Worm (Caenorhabditis elegans) whole organism, L1 larva: ENCODE measurements around the gene R03C1.1.
A peak's percentile ranks its signal among the peaks of the same experiment; 100 is the strongest.

ENCODE experiments used
- C04F5.9 ChIP-seq: sonication (generic microtip); optimal IDR thresholded peaks from 2 replicates; lab custom pipeline; 2016; ENCODE audit warnings: missing genetic modification characterization, missing compliant biosample characterization
- C16A3.4 ChIP-seq: fragments of 150-350 bp; optimal IDR thresholded peaks from 2 replicates; lab custom pipeline; 2014; ENCODE audit warnings: missing biosample characterization, missing genetic modification characterization
- F16B12.6 ChIP-seq: fragments of 150-350 bp; optimal IDR thresholded peaks from 2 replicates; lab custom pipeline; 2014; ENCODE audit warnings: missing biosample characterization, missing genetic modification characterization
- Y116A8C.19 ChIP-seq: sonication (generic microtip); optimal IDR thresholded peaks from 2 replicates; lab custom pipeline; 2016; ENCODE audit warnings: missing compliant biosample characterization, missing genetic modification characterization, borderline replicate concordance
- ama-1 ChIP-seq: fragments of 150-350 bp; optimal IDR thresholded peaks from 2 replicates; lab custom pipeline; 2014
- ceh-63 ChIP-seq: fragments of 200-800 bp; sonication (Bioruptor generic); optimal IDR thresholded peaks from 2 replicates; lab custom pipeline; 2018; ENCODE audit warnings: mild to moderate bottlenecking, missing genetic modification characterization, missing compliant biosample characterization
- ceh-82 ChIP-seq, 3 experiments: fragments of 150-350 bp in 1 of 3; sonication (generic microtip) in 2 of 3; optimal IDR thresholded peaks; 2 replicates each; lab custom pipeline; 2014 to 2017; ENCODE audit warnings: missing biosample characterization in 3 of 3, missing genetic modification characterization in 3 of 3
- ceh-88 ChIP-seq: fragments of 200-800 bp; sonication (Bioruptor generic); IDR thresholded peaks from 2 replicates; pipeline ENCODE4 v1.3.6; 2022; ENCODE audit warnings: missing genetic modification characterization, missing compliant biosample characterization
- ces-1 ChIP-seq: fragments of 150-350 bp; optimal IDR thresholded peaks from 2 replicates; lab custom pipeline; 2014; ENCODE audit warnings: missing biosample characterization, missing genetic modification reagents, missing genetic modification characterization
- dpl-1 ChIP-seq, 3 experiments: fragments of 150-350 bp in 2 of 3; sonication (generic microtip) in 1 of 3; optimal IDR thresholded peaks; 2 replicates each; lab custom pipeline; 2014 to 2017; ENCODE audit warnings: missing biosample characterization in 3 of 3, missing genetic modification characterization in 3 of 3, missing genetic modification reagents in 3 of 3
- dsc-1 ChIP-seq: sonication (generic microtip); optimal IDR thresholded peaks from 2 replicates; lab custom pipeline; 2016; ENCODE audit warnings: mild to moderate bottlenecking, missing genetic modification characterization, missing compliant biosample characterization
- efl-1 ChIP-seq, 4 experiments: fragments of 150-350 bp; optimal IDR thresholded peaks in 3 of 4; peaks in 1 of 4; 1 replicate in 1 of 4; 2 replicates in 3 of 4; lab custom pipeline; 2014; ENCODE audit warnings: missing biosample characterization in 2 of 4, missing genetic modification characterization in 2 of 4, missing genetic modification reagents in 2 of 4
- elt-3 ChIP-seq, 6 experiments: fragments of 150-350 bp in 1 of 6; sonication (generic microtip); optimal IDR thresholded peaks; 2 replicates each; lab custom pipeline; 2017 to 2018; ENCODE audit warnings: missing biosample characterization in 6 of 6, missing genetic modification characterization in 6 of 6, inconsistent platforms in 1 of 6
- fkh-10 ChIP-seq: sonication (generic microtip); optimal IDR thresholded peaks from 2 replicates; lab custom pipeline; 2017; ENCODE audit warnings: missing biosample characterization, missing genetic modification reagents, missing genetic modification characterization
- fkh-4 ChIP-seq: sonication (generic microtip); optimal IDR thresholded peaks from 2 replicates; lab custom pipeline; 2016; ENCODE audit warnings: missing compliant biosample characterization, missing genetic modification characterization, borderline replicate concordance
- fkh-8 ChIP-seq: sonication (generic microtip); optimal IDR thresholded peaks from 2 replicates; lab custom pipeline; 2016; ENCODE audit warnings: mild to moderate bottlenecking, missing genetic modification characterization, missing compliant biosample characterization
- hlh-17 ChIP-seq: fragments of 200-800 bp; sonication (Bioruptor generic); optimal IDR thresholded peaks from 2 replicates; lab custom pipeline; 2018; ENCODE audit warnings: missing genetic modification characterization, mild to moderate bottlenecking, missing compliant biosample characterization, moderate library complexity, borderline replicate concordance
- lin-14 ChIP-seq: fragments of 200-800 bp; sonication (Bioruptor generic); optimal IDR thresholded peaks from 2 replicates; lab custom pipeline; 2018; ENCODE audit warnings: mild to moderate bottlenecking, missing genetic modification characterization, moderate library complexity, missing compliant biosample characterization
- lir-3 ChIP-seq: sonication (generic microtip); optimal IDR thresholded peaks from 2 replicates; lab custom pipeline; 2016; ENCODE audit warnings: mild to moderate bottlenecking, missing genetic modification characterization, moderate library complexity, missing compliant biosample characterization; ENCODE audit not compliant: poor library complexity
- mab-9 ChIP-seq: fragments of 200-800 bp; sonication (Bioruptor generic); IDR thresholded peaks from 2 replicates; pipeline ENCODE4 v1.3.6; 2022; ENCODE audit warnings: missing genetic modification reagents, missing genetic modification characterization, missing compliant biosample characterization
- mdl-1 ChIP-seq, 2 experiments: fragments of 150-350 bp; optimal IDR thresholded peaks; 2 replicates each; lab custom pipeline; 2014 to 2017; ENCODE audit warnings: missing biosample characterization in 2 of 2, missing genetic modification characterization in 2 of 2, inconsistent platforms in 1 of 2
- mep-1 ChIP-seq: fragments of 150-350 bp; optimal IDR thresholded peaks from 2 replicates; lab custom pipeline; 2014; ENCODE audit warnings: missing biosample characterization, missing genetic modification characterization
- nhr-11 ChIP-seq: fragments of 150-350 bp; optimal IDR thresholded peaks from 2 replicates; lab custom pipeline; 2014; ENCODE audit warnings: missing biosample characterization, missing genetic modification characterization
- nhr-20 ChIP-seq: sonication (generic microtip); optimal IDR thresholded peaks from 2 replicates; lab custom pipeline; 2016; ENCODE audit warnings: mild to moderate bottlenecking, missing genetic modification characterization, missing compliant biosample characterization
- nhr-28 ChIP-seq: fragments of 150-350 bp; optimal IDR thresholded peaks from 2 replicates; lab custom pipeline; 2014; ENCODE audit warnings: missing biosample characterization, missing genetic modification characterization
- nhr-47 ChIP-seq: sonication (generic microtip); optimal IDR thresholded peaks from 2 replicates; lab custom pipeline; 2016; ENCODE audit warnings: mild to moderate bottlenecking, missing genetic modification characterization, moderate library complexity, missing compliant biosample characterization
- nhr-71 ChIP-seq: sonication (generic microtip); optimal IDR thresholded peaks from 2 replicates; lab custom pipeline; 2016; ENCODE audit warnings: mild to moderate bottlenecking, missing genetic modification characterization, moderate library complexity, missing compliant biosample characterization
- nhr-76 ChIP-seq: sonication (generic microtip); optimal IDR thresholded peaks from 2 replicates; lab custom pipeline; 2017; ENCODE audit warnings: missing biosample characterization, missing genetic modification characterization
- nhr-85 ChIP-seq: sonication (generic microtip); peaks from one replicate; lab custom pipeline; 2016; ENCODE audit warnings: missing genetic modification characterization, inconsistent platforms, missing compliant biosample characterization
- pax-3 ChIP-seq: fragments of 200-800 bp; sonication (Bioruptor generic); optimal IDR thresholded peaks from 2 replicates; lab custom pipeline; 2018; ENCODE audit warnings: mild to moderate bottlenecking, missing genetic modification characterization, moderate library complexity, missing compliant biosample characterization
- pqm-1 ChIP-seq: sonication (generic microtip); optimal IDR thresholded peaks from 3 replicates; lab custom pipeline; 2017; ENCODE audit warnings: missing biosample characterization, missing genetic modification characterization
- rnt-1 ChIP-seq: sonication (generic microtip); optimal IDR thresholded peaks from 2 replicates; lab custom pipeline; 2016; ENCODE audit warnings: mild to moderate bottlenecking, missing genetic modification characterization, moderate library complexity, missing compliant biosample characterization
- skn-1 ChIP-seq: fragments of 150-350 bp; optimal IDR thresholded peaks from 2 replicates; lab custom pipeline; 2014; ENCODE audit warnings: missing biosample characterization, missing genetic modification characterization
- snpc-4 ChIP-seq: fragments of 150-350 bp; optimal IDR thresholded peaks from 2 replicates; lab custom pipeline; 2014; ENCODE audit warnings: missing biosample characterization, missing genetic modification characterization
- sox-4 ChIP-seq: sonication (generic microtip); optimal IDR thresholded peaks from 2 replicates; lab custom pipeline; 2016; ENCODE audit warnings: missing genetic modification characterization, missing compliant biosample characterization
- sup-37 ChIP-seq: fragments of 200-800 bp; sonication (Bioruptor generic); optimal IDR thresholded peaks from 2 replicates; lab custom pipeline; 2018; ENCODE audit warnings: mild to moderate bottlenecking, missing genetic modification characterization, missing compliant biosample characterization
- tbx-2 ChIP-seq: sonication (generic microtip); optimal IDR thresholded peaks from 2 replicates; lab custom pipeline; 2016; ENCODE audit warnings: missing genetic modification characterization, missing compliant biosample characterization
- unc-30 ChIP-seq: sonication (generic microtip); optimal IDR thresholded peaks from 2 replicates; lab custom pipeline; 2017; ENCODE audit warnings: missing biosample characterization, missing genetic modification characterization
- unc-86 ChIP-seq: sonication (generic microtip); optimal IDR thresholded peaks from 2 replicates; lab custom pipeline; 2016; ENCODE audit warnings: missing genetic modification characterization, missing compliant biosample characterization
- unc-98 ChIP-seq: fragments of 200-800 bp; sonication (Bioruptor generic); IDR thresholded peaks from 2 replicates; pipeline ENCODE4 v1.3.6; 2022; ENCODE audit warnings: missing genetic modification characterization, missing compliant biosample characterization
- vab-15 ChIP-seq: sonication (generic microtip); optimal IDR thresholded peaks from 2 replicates; lab custom pipeline; 2017; ENCODE audit warnings: missing genotype, mild to moderate bottlenecking, missing genetic modification characterization, missing compliant biosample characterization
- xbp-1 ChIP-seq: sonication (generic microtip); optimal IDR thresholded peaks from 2 replicates; lab custom pipeline; 2016; ENCODE audit warnings: missing genetic modification characterization, missing compliant biosample characterization
- zag-1 ChIP-seq: fragments of 150-350 bp; optimal IDR thresholded peaks from 2 replicates; lab custom pipeline; 2014; ENCODE audit warnings: missing biosample characterization, missing genetic modification characterization
- ztf-11 ChIP-seq, 2 experiments: sonication (generic microtip); optimal IDR thresholded peaks; 2 replicates each; lab custom pipeline; 2016 to 2017; ENCODE audit warnings: missing genetic modification characterization in 2 of 2, missing biosample characterization in 1 of 2, missing compliant biosample characterization in 1 of 2
- ztf-4 ChIP-seq: fragments of 150-350 bp; optimal IDR thresholded peaks from 2 replicates; lab custom pipeline; 2014; ENCODE audit warnings: missing biosample characterization, missing genetic modification characterization

Gene R03C1.1

DNA sequence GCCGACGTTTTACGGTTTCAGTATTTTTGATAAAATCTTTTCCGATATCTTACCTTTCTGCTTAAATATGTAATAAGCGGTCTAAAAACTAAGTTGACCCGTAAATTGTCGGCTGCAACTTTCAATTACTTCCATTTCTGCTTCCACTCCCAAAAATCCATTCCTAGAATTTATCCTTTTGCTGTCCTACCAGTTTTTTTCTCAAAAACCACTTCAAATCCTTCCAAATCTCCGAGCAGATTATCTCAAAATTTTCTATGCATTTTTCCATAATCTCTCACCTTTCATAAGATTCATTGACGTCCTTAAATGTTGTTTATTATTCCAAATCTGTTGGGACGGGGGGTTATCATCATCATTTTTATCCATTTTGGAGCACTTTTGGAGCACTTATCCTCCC, 30.8 kb upstream of the R03C1.1 start:
- TF ChIP-seq dsc-1 (tag; lab: Kevin White, UChicago) (peak; percentile 91), ceh-82 (tag; optimal IDR thresholded peaks at IDR 0.05; lab: Kevin White, UChicago) (no peak), tbx-2 (tag; lab: Kevin White, UChicago) (no peak), sox-4 (tag; lab: Kevin White, UChicago) (peak; percentile 53), fkh-8 (peak; percentile 24), pax-3 (peak; percentile 38), nhr-71 (tag; lab: Kevin White, UChicago) (peak; percentile 3)

ce11 chrII:14940325-14940724, 30.1 kb upstream of the R03C1.1 start:
- no peak for TF ChIP-seq nhr-20 (tag; lab: Kevin White, UChicago)
- no peak for TF ChIP-seq ztf-4
- no peak for TF ChIP-seq zag-1 (tag; lab: Kevin White, UChicago)
- TF ChIP-seq sup-37 (GFP tag; lab: Kevin White, UChicago), result no peak
- TF ChIP-seq sox-4 (tag; lab: Kevin White, UChicago), result no peak
- TF ChIP-seq mdl-1 (tag; optimal IDR thresholded peaks at IDR 0.05; lab: Kevin White, UChicago), result no peak
- TF ChIP-seq ceh-63 (GFP tag; lab: Kevin White, UChicago), result peak; percentile 81
- no peak for TF ChIP-seq rnt-1 (tag; lab: Kevin White, UChicago)
- peak; percentile 62 for TF ChIP-seq fkh-10
- TF ChIP-seq lin-14 (GFP tag; lab: Kevin White, UChicago), result peak; percentile 41
- no peak for TF ChIP-seq C04F5.9 (tag; lab: Kevin White, UChicago)
- TF ChIP-seq mep-1 (tag; lab: Kevin White, UChicago), result no peak
- no peak for TF ChIP-seq nhr-47 (tag; lab: Kevin White, UChicago)

ce11 chrII:14938319-14938718, 28.1 kb upstream of the R03C1.1 start:
- TF ChIP-seq nhr-28 (tag; lab: Kevin White, UChicago), result no peak
- no peak for TF ChIP-seq ztf-4
- no peak for TF ChIP-seq vab-15 (tag; lab: Kevin White, UChicago)
- TF ChIP-seq nhr-76 (tag; lab: Kevin White, UChicago), result no peak
- TF ChIP-seq unc-86, result no peak
- no peak for TF ChIP-seq ceh-88 (GFP tag; lab: Robert Waterston, UW)
- TF ChIP-seq efl-1 (optimal IDR thresholded peaks at IDR 0.05; lab: Kevin White, UChicago), result no peak
- peak in 1 of 2 experiments; percentile 17 for TF ChIP-seq efl-1 (GFP tag; optimal IDR thresholded peaks at IDR 0.05 in 1 of 2; lab: Kevin White, UChicago)
- no peak for TF ChIP-seq lir-3 (tag; lab: Kevin White, UChicago)
- peak; percentile 28 for TF ChIP-seq nhr-71 (tag; lab: Kevin White, UChicago)
- no peak for TF ChIP-seq C16A3.4 (tag; lab: Kevin White, UChicago)
- peak; percentile 20 for TF ChIP-seq nhr-47 (tag; lab: Kevin White, UChicago)
- no peak for TF ChIP-seq ztf-11 (tag; optimal IDR thresholded peaks at IDR 0.05; lab: Kevin White, UChicago)
- peak; percentile 85 for TF ChIP-seq fkh-10
- TF ChIP-seq pqm-1 (tag; lab: Kevin White, UChicago), result no peak
- TF ChIP-seq xbp-1, result no peak
- TF ChIP-seq fkh-8, result no peak
- peak; percentile 39 for TF ChIP-seq lin-14 (GFP tag; lab: Kevin White, UChicago)
- TF ChIP-seq unc-98, result no peak
- TF ChIP-seq F16B12.6 (tag; lab: Kevin White, UChicago), result no peak
- no peak for TF ChIP-seq dpl-1 (GFP tag; optimal IDR thresholded peaks at IDR 0.05; lab: Kevin White, UChicago)
- no peak for TF ChIP-seq Y116A8C.19 (tag; lab: Kevin White, UChicago)
- TF ChIP-seq fkh-4 (tag; lab: Kevin White, UChicago), result no peak
- no peak for TF ChIP-seq elt-3 (tag; optimal IDR thresholded peaks at IDR 0.05; lab: Kevin White, UChicago)
- no peak for TF ChIP-seq ama-1 (lab: Kevin White, UChicago)
- TF ChIP-seq hlh-17 (GFP tag; lab: Kevin White, UChicago), result no peak
- TF ChIP-seq unc-30 (tag; lab: Kevin White, UChicago), result no peak
- no peak for TF ChIP-seq nhr-85
- TF ChIP-seq snpc-4 (tag; lab: Kevin White, UChicago), result no peak
- no peak for TF ChIP-seq nhr-11 (tag; lab: Kevin White, UChicago)
- no peak for TF ChIP-seq skn-1 (tag; lab: Kevin White, UChicago)
- no peak for TF ChIP-seq sox-4 (tag; lab: Kevin White, UChicago)
- peak; percentile 49 for TF ChIP-seq ces-1
- TF ChIP-seq mab-9, result no peak
- TF ChIP-seq, all 84 proteins: peak for 6
